Fruit fly (Drosophila melanogaster) whole organism: Measurements from ENCODE around the gene CG45105.

Experiments used
- EcR ChIP-seq, 2 experiments: fragments of >200 bp; optimal IDR thresholded peaks; 2 replicates each; lab custom pipeline; 2017; ENCODE audit warnings: missing biosample characterization in 2 of 2, missing genetic modification characterization in 2 of 2, missing genetic modification reagents in 2 of 2
- pan ChIP-seq: fragments of >200 bp; optimal IDR thresholded peaks from 2 replicates; lab custom pipeline; 2017
- usp ChIP-seq: fragments of >200 bp; optimal IDR thresholded peaks from 2 replicates; lab custom pipeline; 2017; ENCODE audit warnings: missing biosample characterization, missing genetic modification characterization, mixed read lengths

DNA sequence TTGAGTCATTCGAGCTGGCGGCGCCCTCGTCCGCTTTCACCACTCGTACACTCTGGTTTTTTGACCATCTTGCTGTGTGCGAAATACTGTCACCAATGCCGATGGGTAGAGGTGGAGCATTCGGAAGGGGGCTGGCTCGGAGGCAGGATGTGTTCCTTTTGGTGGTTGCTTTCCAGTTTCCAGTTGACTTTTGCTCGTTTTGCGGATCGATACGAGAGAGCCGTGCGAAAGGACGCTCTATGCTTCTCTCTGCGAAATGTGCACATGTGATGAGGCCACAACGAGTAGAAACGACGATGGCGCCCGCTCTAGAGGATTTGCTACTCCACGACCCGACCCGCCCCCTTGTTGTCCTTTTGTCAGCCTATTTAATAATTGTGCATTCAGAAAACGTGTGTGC lies 19.9 kb upstream of the CG45105 start:
- TF ChIP-seq pan (no peak), EcR (GFP tag; optimal IDR thresholded peaks at IDR 0.05; lab: Kevin White, UChicago) (no peak), usp (GFP tag; lab: Kevin White, UChicago) (no peak)
